Worm (Caenorhabditis elegans): Measurements from ENCODE around the gene srh-219.

ce11 chrV:15493680-15494079 lies 1.6 kb upstream of the srh-219 start, which contains the start of gene srh-218:
- TF ChIP-seq ztf-11 (tag; optimal IDR thresholded peaks at IDR 0.05) (no peak), pha-4 (tag; optimal IDR thresholded peaks at IDR 0.05) (no peak), skn-1 (tag; optimal IDR thresholded peaks at IDR 0.05) (no peak), ceh-82 (tag; optimal IDR thresholded peaks at IDR 0.05) (no peak), nhr-237 (tag; optimal IDR thresholded peaks at IDR 0.05) (no peak), aly-2 (tag; optimal IDR thresholded peaks at IDR 0.05) (no peak), ztf-4 (tag; optimal IDR thresholded peaks at IDR 0.05) (no peak), fkh-10 (GFP tag; optimal IDR thresholded peaks at IDR 0.05) (no peak), nhr-77 (tag; optimal IDR thresholded peaks at IDR 0.05) (no peak)

Measured in whole organism, L3 larva.